Worm (Caenorhabditis elegans): ENCODE measurements around the gene ZC190.4.

The ZC190.4 gene

DNA sequence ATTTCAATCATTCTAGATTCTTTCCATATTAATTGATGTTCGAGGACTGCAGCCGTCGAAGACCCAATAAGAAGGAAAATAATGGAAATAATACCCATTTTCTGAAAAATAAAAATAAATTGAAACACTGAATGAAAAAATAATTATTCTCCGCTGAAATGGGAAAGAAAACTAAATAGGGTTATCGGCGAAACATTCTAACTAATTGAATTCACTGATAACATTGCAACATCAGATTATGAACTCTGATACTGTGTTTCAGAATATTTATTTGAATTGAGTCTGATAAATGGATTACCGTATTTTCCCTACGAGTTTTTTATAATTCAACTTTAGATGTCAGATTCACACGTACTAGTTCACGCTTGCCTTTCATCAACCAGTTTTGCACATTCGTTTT is 22.8 kb upstream of the ZC190.4 start, which contains the start of gene asp-13:
Gene asp-13 (minus strand): TSS at position 101 of the 400 bp plus-strand sequence.
- TF ChIP-seq dpl-1 (GFP tag; optimal IDR thresholded peaks at IDR 0.05) (no peak), hlh-12 (tag; optimal IDR thresholded peaks at IDR 0.05) (no peak), nhr-80 (tag; optimal IDR thresholded peaks at IDR 0.05) (peak; percentile 12)

DNA sequence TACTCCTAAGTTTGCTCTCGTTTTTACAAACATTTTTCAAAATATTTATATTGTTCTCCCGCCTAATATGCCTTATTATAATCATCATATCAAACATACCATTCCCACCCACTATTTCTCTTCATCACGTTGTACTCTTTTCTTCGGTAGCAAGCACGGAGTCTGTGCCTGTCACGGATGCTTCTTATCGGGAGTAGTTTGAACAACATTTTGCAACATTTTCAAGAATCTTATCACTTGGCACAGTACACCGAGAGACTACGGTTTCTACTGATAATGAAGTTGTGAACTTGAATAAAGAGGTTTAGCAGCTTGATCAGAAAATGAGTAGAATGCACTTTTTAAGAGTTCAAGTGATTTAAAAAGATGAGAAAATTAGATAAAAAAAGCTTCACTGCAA is 17.6 kb upstream of the ZC190.4 start:
- no peak for TF ChIP-seq hmg-20 (GFP tag; IDR thresholded peaks at IDR 0.05)
- TF ChIP-seq nhr-80 (tag; optimal IDR thresholded peaks at IDR 0.05) = peak; percentile 93
- TF ChIP-seq dox-1 (GFP tag; IDR thresholded peaks at IDR 0.05) = peak; percentile 17; the same call in 1 of the 2 replicates
- no peak for TF ChIP-seq athp-1 (tag; optimal IDR thresholded peaks at IDR 0.05)

- no peak for TF ChIP-seq efl-1 (GFP tag; optimal IDR thresholded peaks at IDR 0.05)
- TF ChIP-seq ztf-18 (tag; optimal IDR thresholded peaks at IDR 0.05) = no peak
- TF ChIP-seq zfh-2 (GFP tag; conservative IDR thresholded peaks at IDR 0.05) = no peak
- no peak for TF ChIP-seq sea-2 (GFP tag; IDR thresholded peaks at IDR 0.05)
- TF ChIP-seq Y95B8A.8 (GFP tag; IDR thresholded peaks at IDR 0.05) = no peak
- no peak for TF ChIP-seq mel-28 (tag; optimal IDR thresholded peaks at IDR 0.05; ENCODE audit: borderline replicate concordance)
- TF ChIP-seq bed-1 (GFP tag; IDR thresholded peaks at IDR 0.05) = no peak
These were observed 15.5 kb upstream of the ZC190.4 start for ce11 chrV:8650365-8650764.

- no peak for TF ChIP-seq efl-1 (GFP tag; optimal IDR thresholded peaks at IDR 0.05)
- TF ChIP-seq nhr-90 (tag; optimal IDR thresholded peaks at IDR 0.05) = peak; percentile 76
- no peak for TF ChIP-seq dpl-1 (GFP tag; optimal IDR thresholded peaks at IDR 0.05)
- no peak for TF ChIP-seq ama-1 (optimal IDR thresholded peaks at IDR 0.05)
- TF ChIP-seq ama-1 (GFP tag; optimal IDR thresholded peaks at IDR 0.05) = no peak
- TF ChIP-seq tbx-9 (tag; optimal IDR thresholded peaks at IDR 0.05; ENCODE audit: borderline replicate concordance) = no peak
- TF ChIP-seq hlh-26 (GFP tag; conservative IDR thresholded peaks at IDR 0.05) = no peak
- TF ChIP-seq cebp-1 (GFP tag; IDR thresholded peaks at IDR 0.05) = no peak
- no peak for TF ChIP-seq cebp-1 (tag; optimal IDR thresholded peaks at IDR 0.05)
- TF ChIP-seq F37B4.10 (GFP tag; IDR thresholded peaks at IDR 0.05) = no peak
- TF ChIP-seq snpc-1.1 (tag; optimal IDR thresholded peaks at IDR 0.05; ENCODE audit: insufficient read depth) = no peak
- no peak for TF ChIP-seq egrh-3 (GFP tag; IDR thresholded peaks at IDR 0.05)
- no peak for TF ChIP-seq ztf-25 (GFP tag; IDR thresholded peaks at IDR 0.05)
- TF ChIP-seq lin-54 (GFP tag; optimal IDR thresholded peaks at IDR 0.05) = no peak
- no peak for TF ChIP-seq K12H6.12 (tag; optimal IDR thresholded peaks at IDR 0.05)
- no peak for TF ChIP-seq T26A5.8 (tag; optimal IDR thresholded peaks at IDR 0.05)
- TF ChIP-seq pbrm-1 (GFP tag; IDR thresholded peaks at IDR 0.05) = no peak
- no peak for TF ChIP-seq ceh-40 (GFP tag; IDR thresholded peaks at IDR 0.05)
- TF ChIP-seq unc-62 (GFP tag; optimal IDR thresholded peaks at IDR 0.05) = peak; percentile 83
- peak; percentile 97 for TF ChIP-seq ztf-22 (GFP tag; optimal IDR thresholded peaks at IDR 0.05)
- no peak for TF ChIP-seq egl-18 (GFP tag; IDR thresholded peaks at IDR 0.05)
- TF ChIP-seq B0035.1 (tag; optimal IDR thresholded peaks at IDR 0.05) = no peak
- TF ChIP-seq F57A8.1 (GFP tag; optimal IDR thresholded peaks at IDR 0.05) = no peak
- TF ChIP-seq snpc-3.4 (tag; optimal IDR thresholded peaks at IDR 0.05) = no peak
- no peak for TF ChIP-seq fkh-3 (tag; optimal IDR thresholded peaks at IDR 0.05)
- no peak for TF ChIP-seq somi-1 (GFP tag; optimal IDR thresholded peaks at IDR 0.05)
- TF ChIP-seq zfh-2 (GFP tag; conservative IDR thresholded peaks at IDR 0.05) = no peak
- no peak for TF ChIP-seq mxl-1 (tag; optimal IDR thresholded peaks at IDR 0.05)
- TF ChIP-seq madf-3 (GFP tag; IDR thresholded peaks at IDR 0.05) = no peak
- no peak for TF ChIP-seq lin-26 (GFP tag; IDR thresholded peaks at IDR 0.05)
- peak; percentile 97 for TF ChIP-seq ets-4 (GFP tag; optimal IDR thresholded peaks at IDR 0.05)
- TF ChIP-seq nhr-179 (tag; optimal IDR thresholded peaks at IDR 0.05) = no peak
- no peak for TF ChIP-seq mcd-1 (GFP tag; IDR thresholded peaks at IDR 0.05)
- no peak for TF ChIP-seq repo-1 (tag; optimal IDR thresholded peaks at IDR 0.05)
These were observed 14.7 kb upstream of the ZC190.4 start for ce11 chrV:8651007-8651711.

Data from whole organism, young adult.